Worm (Caenorhabditis elegans): ENCODE results near the gene nhr-103.

ce11 chrV:2264925-2265324 is 39.7 kb downstream of the nhr-103 start:
- TF ChIP-seq nhr-23 (tag; optimal IDR thresholded peaks at IDR 0.05) = no peak
- no peak for TF ChIP-seq zag-1 (tag; optimal IDR thresholded peaks at IDR 0.05)
- no peak for TF ChIP-seq elt-3 (tag; optimal IDR thresholded peaks at IDR 0.05)
